Worm (Caenorhabditis elegans): ENCODE data around the gene git-1.

The git-1 gene

ce11 chrX:10524483-10524948 lies at the start of gene git-1, which contains the start of gene mboa-7:
git-1 (plus strand) TSS chrX:10524898.
mboa-7 (minus strand) TSS chrX:10524565.
- TF ChIP-seq ceh-27 (GFP tag; optimal IDR thresholded peaks at IDR 0.05) (peak; percentile 15), tbp1 (GFP tag; optimal IDR thresholded peaks at IDR 0.05) (peak; percentile 20), dox-1 (GFP tag; IDR thresholded peaks at IDR 0.05) (peak; percentile 67), cebp-1 (GFP tag; IDR thresholded peaks at IDR 0.05) (no peak), cebp-1 (tag; optimal IDR thresholded peaks at IDR 0.05) (peak; percentile 59), nhr-80 (tag; optimal IDR thresholded peaks at IDR 0.05) (peak; percentile 71), lin-54 (GFP tag; optimal IDR thresholded peaks at IDR 0.05) (no peak), lin-40 (tag; optimal IDR thresholded peaks at IDR 0.05) (peak; percentile 51), ztf-18 (tag; optimal IDR thresholded peaks at IDR 0.05) (peak; percentile 91), attf-5 (GFP tag; optimal IDR thresholded peaks at IDR 0.05) (peak; percentile 6), Y67H2A.10 (GFP tag; conservative IDR thresholded peaks at IDR 0.05) (no peak), C06A6.2 (GFP tag; conservative IDR thresholded peaks at IDR 0.05) (0 out of 2 replicates have a peak, but pooled peaks have one; percentile 11), Y79H2A.3 (GFP tag; conservative IDR thresholded peaks at IDR 0.05) (no peak), ceh-79 (tag; optimal IDR thresholded peaks at IDR 0.05) (no peak), egl-44 (GFP tag; IDR thresholded peaks at IDR 0.05) (no peak)

- TF ChIP-seq him-1 (tag; optimal IDR thresholded peaks at IDR 0.05) (no peak), nhr-80 (tag; optimal IDR thresholded peaks at IDR 0.05) (peak; percentile 51), let-526 (GFP tag; IDR thresholded peaks at IDR 0.05) (no peak), akir-1 (GFP tag; optimal IDR thresholded peaks at IDR 0.05) (no peak), ztf-28 (GFP tag; IDR thresholded peaks at IDR 0.05) (no peak)
Measured at ce11 chrX:10474998-10475577, 49.6 kb upstream of the git-1 start, which contains the start of gene elt-4. elt-4 (plus strand) TSS chrX:10475527.

- no peak for TF ChIP-seq somi-1 (GFP tag; optimal IDR thresholded peaks at IDR 0.05)
- no peak for TF ChIP-seq F57C9.4 (tag; optimal IDR thresholded peaks at IDR 0.05)
Measured at ce11 chrX:10476573-10476972, 48.1 kb upstream of the git-1 start, which contains the start of gene C39B10.7. C39B10.7 (plus strand) TSS chrX:10476873.

- TF ChIP-seq nhr-80 (tag; optimal IDR thresholded peaks at IDR 0.05) (peak; percentile 90), hmg-20 (GFP tag; IDR thresholded peaks at IDR 0.05) (no peak), nhr-179 (tag; optimal IDR thresholded peaks at IDR 0.05) (no peak), lsy-27 (tag; optimal IDR thresholded peaks at IDR 0.05; ENCODE audit: borderline replicate concordance, insufficient read depth) (no peak), C06A6.2 (GFP tag; conservative IDR thresholded peaks at IDR 0.05) (no peak)
Measured at ce11 chrX:10477172-10477985, 47.3 kb upstream of the git-1 start.

ce11 chrX:10479108-10479738 lies 45.5 kb upstream of the git-1 start:
- no peak for TF ChIP-seq let-607 (tag; optimal IDR thresholded peaks at IDR 0.05)
- TF ChIP-seq nfya-1 (tag; optimal IDR thresholded peaks at IDR 0.05; ENCODE audit: borderline replicate concordance, insufficient read depth): no peak
- TF ChIP-seq dpff-1 (tag; optimal IDR thresholded peaks at IDR 0.05): no peak
- TF ChIP-seq hsf-1 (GFP tag; IDR thresholded peaks at IDR 0.05): no peak
- peak; percentile 52 for TF ChIP-seq atf-7 (tag; optimal IDR thresholded peaks at IDR 0.05)
- no peak for TF ChIP-seq ztf-18 (tag; optimal IDR thresholded peaks at IDR 0.05)
- TF ChIP-seq nhr-80 (tag; optimal IDR thresholded peaks at IDR 0.05): peak; percentile 78
- TF ChIP-seq tbp1 (GFP tag; optimal IDR thresholded peaks at IDR 0.05): no peak
- TF ChIP-seq ceh-40 (GFP tag; IDR thresholded peaks at IDR 0.05): no peak
